Worm (Caenorhabditis elegans) whole organism, L4 larva: ENCODE data around the gene fbxa-139.

ENCODE experiments used
- F37D6.2 ChIP-seq: sonication (generic microtip); optimal IDR thresholded peaks from 2 replicates; lab custom pipeline; 2016; ENCODE audit warnings: mild to moderate bottlenecking, missing genetic modification characterization, missing compliant biosample characterization
- F49E8.2 ChIP-seq: sonication (generic microtip); optimal IDR thresholded peaks from 2 replicates; lab custom pipeline; 2016; ENCODE audit warnings: missing compliant biosample characterization, mild to moderate bottlenecking, missing genetic modification characterization, borderline replicate concordance
- R02D3.7 ChIP-seq: fragments of 150-350 bp; sonication (generic microtip); optimal IDR thresholded peaks from 3 replicates; lab custom pipeline; 2014; ENCODE audit warnings: missing biosample characterization, missing genetic modification characterization
- T20F7.1 ChIP-seq: fragments of 200-800 bp; sonication (Bioruptor generic); optimal IDR thresholded peaks from 2 replicates; lab custom pipeline; 2018; ENCODE audit warnings: mild to moderate bottlenecking, missing genetic modification characterization, missing compliant biosample characterization
- T26A8.4 ChIP-seq: fragments of 200-800 bp; sonication (Bioruptor generic); IDR thresholded peaks from 2 replicates; pipeline ENCODE4 v1.3.6; 2022; ENCODE audit warnings: missing genetic modification characterization, missing compliant biosample characterization
- ZK337.2 ChIP-seq: fragments of 200-800 bp; sonication (Bioruptor generic); IDR thresholded peaks from 2 replicates; pipeline ENCODE4 v1.3.6; 2022; ENCODE audit warnings: missing genetic modification reagents, missing genetic modification characterization, missing compliant biosample characterization
- ZK546.5 ChIP-seq, 2 experiments: sonication (generic microtip); optimal IDR thresholded peaks; 2 replicates each; lab custom pipeline; 2017; ENCODE audit warnings: missing biosample characterization in 2 of 2, missing genetic modification characterization in 2 of 2
- ama-1 ChIP-seq: fragments of 150-350 bp; optimal IDR thresholded peaks from 2 replicates; lab custom pipeline; 2014; ENCODE audit warnings: inconsistent platforms, mixed read lengths
- ceh-62 ChIP-seq: sonication (generic microtip); optimal IDR thresholded peaks from 2 replicates; lab custom pipeline; 2017; ENCODE audit warnings: missing biosample characterization, missing genetic modification characterization
- cey-2 ChIP-seq: sonication (generic microtip); optimal IDR thresholded peaks from 3 replicates; lab custom pipeline; 2017; ENCODE audit warnings: missing genetic modification characterization, mild to moderate bottlenecking, missing compliant biosample characterization, antibody characterized with exemption, borderline replicate concordance; ENCODE audit not compliant: insufficient read depth
- ctbp-1 ChIP-seq: fragments of 200-800 bp; sonication (Bioruptor generic); IDR thresholded peaks from 2 replicates; pipeline ENCODE4 v1.3.6; 2022; ENCODE audit warnings: missing genetic modification reagents, missing genetic modification characterization, missing compliant biosample characterization
- daf-12 ChIP-seq: fragments of 150-350 bp; optimal IDR thresholded peaks from 2 replicates; lab custom pipeline; 2014; ENCODE audit warnings: missing biosample characterization, missing genetic modification reagents, missing genetic modification characterization
- daf-19 ChIP-seq: fragments of 200-800 bp; sonication (Bioruptor generic); conservative IDR thresholded peaks from 2 replicates; pipeline ENCODE4 v1.3.6; 2022; ENCODE audit warnings: missing genetic modification characterization, missing compliant biosample characterization
- daf-8 ChIP-seq: fragments of 200-800 bp; sonication (Bioruptor generic); IDR thresholded peaks from 2 replicates; pipeline ENCODE4 v1.3.6; 2022; ENCODE audit warnings: missing genetic modification characterization, missing compliant biosample characterization
- dmd-6 ChIP-seq: fragments of 200-800 bp; sonication (Bioruptor generic); IDR thresholded peaks from 2 replicates; pipeline ENCODE4 v1.3.6; 2022; ENCODE audit warnings: missing genetic modification reagents, missing genetic modification characterization, missing compliant biosample characterization
- dmd-8 ChIP-seq: fragments of 200-800 bp; sonication (Bioruptor generic); IDR thresholded peaks from 2 replicates; pipeline ENCODE4 v1.3.6; 2022; ENCODE audit warnings: missing genetic modification characterization, missing compliant biosample characterization
- dpl-1 ChIP-seq: fragments of 150-350 bp; optimal IDR thresholded peaks from 2 replicates; lab custom pipeline; 2014; ENCODE audit warnings: missing biosample characterization, missing genetic modification reagents, missing genetic modification characterization
- egl-27 ChIP-seq: sonication (generic microtip); optimal IDR thresholded peaks from 3 replicates; lab custom pipeline; 2017; ENCODE audit warnings: missing biosample characterization, missing genetic modification reagents, missing genetic modification characterization
- egl-43 ChIP-seq: fragments of 200-800 bp; sonication (Bioruptor generic); IDR thresholded peaks from 2 replicates; pipeline ENCODE4 v1.3.6; 2022; ENCODE audit warnings: missing genetic modification reagents, missing genetic modification characterization, missing compliant biosample characterization
- hlh-11 ChIP-seq: fragments of 200-800 bp; sonication (Bioruptor generic); optimal IDR thresholded peaks from 2 replicates; lab custom pipeline; 2018; ENCODE audit warnings: mild to moderate bottlenecking, missing genetic modification characterization, missing compliant biosample characterization
- hlh-30 ChIP-seq: sonication (generic microtip); optimal IDR thresholded peaks from 2 replicates; lab custom pipeline; 2017; ENCODE audit warnings: antibody characterized with exemption, mild to moderate bottlenecking, missing genetic modification characterization, missing compliant biosample characterization; ENCODE audit not compliant: insufficient read depth
- hmg-1.1 ChIP-seq: fragments of 200-800 bp; sonication (Bioruptor generic); IDR thresholded peaks from 2 replicates; pipeline ENCODE4 v1.3.6; 2022; ENCODE audit warnings: missing genetic modification reagents, missing genetic modification characterization, missing compliant biosample characterization
- lin-38 ChIP-seq: fragments of 200-800 bp; sonication (Bioruptor generic); IDR thresholded peaks from 2 replicates; pipeline ENCODE4 v1.3.6; 2022; ENCODE audit warnings: missing genetic modification reagents, missing genetic modification characterization, missing compliant biosample characterization
- lir-3 ChIP-seq: sonication (generic microtip); optimal IDR thresholded peaks from 2 replicates; lab custom pipeline; 2016; ENCODE audit warnings: mild to moderate bottlenecking, missing genetic modification characterization, missing compliant biosample characterization
- mxl-2 ChIP-seq: fragments of 200-800 bp; sonication (Bioruptor generic); conservative IDR thresholded peaks from 2 replicates; pipeline ENCODE4 v1.3.6; 2022; ENCODE audit warnings: missing genetic modification reagents, missing genetic modification characterization, missing compliant biosample characterization
- mxl-3 ChIP-seq: fragments of 200-800 bp; sonication (Bioruptor generic); optimal IDR thresholded peaks from 2 replicates; lab custom pipeline; 2018; ENCODE audit warnings: mild to moderate bottlenecking, missing genetic modification characterization, missing compliant biosample characterization
- nhr-102 ChIP-seq: sonication (generic microtip); optimal IDR thresholded peaks from 2 replicates; lab custom pipeline; 2016; ENCODE audit warnings: mild to moderate bottlenecking, missing genetic modification characterization, moderate library complexity, missing compliant biosample characterization
- nhr-11 ChIP-seq: fragments of 150-350 bp; optimal IDR thresholded peaks from 2 replicates; lab custom pipeline; 2014; ENCODE audit warnings: missing biosample characterization, missing genetic modification characterization
- nhr-28 ChIP-seq: fragments of 150-350 bp; optimal IDR thresholded peaks from 2 replicates; lab custom pipeline; 2014; ENCODE audit warnings: missing biosample characterization, missing genetic modification characterization
- nhr-6 ChIP-seq: fragments of 150-350 bp; optimal IDR thresholded peaks from 2 replicates; lab custom pipeline; 2014; ENCODE audit warnings: missing biosample characterization, missing genetic modification characterization
- nhr-76 ChIP-seq: fragments of 150-350 bp; optimal IDR thresholded peaks from 2 replicates; lab custom pipeline; 2014; ENCODE audit warnings: missing biosample characterization, missing genetic modification characterization
- php-3 ChIP-seq: fragments of 200-800 bp; sonication (Bioruptor generic); IDR thresholded peaks from 2 replicates; pipeline ENCODE4 v1.3.6; 2022; ENCODE audit warnings: missing genetic modification reagents, missing genetic modification characterization, missing compliant biosample characterization
- pqm-1 ChIP-seq: sonication (generic microtip); optimal IDR thresholded peaks from 2 replicates; lab custom pipeline; 2017; ENCODE audit warnings: missing biosample characterization, missing genetic modification characterization
- rbr-2 ChIP-seq: sonication (generic microtip); optimal IDR thresholded peaks from 2 replicates; lab custom pipeline; 2016; ENCODE audit warnings: missing genotype, missing genetic modification characterization, missing compliant biosample characterization
- set-16 ChIP-seq: fragments of 200-800 bp; sonication (Bioruptor generic); IDR thresholded peaks from 2 replicates; pipeline ENCODE4 v1.3.6; 2022; ENCODE audit warnings: missing genetic modification reagents, missing genetic modification characterization, missing compliant biosample characterization
- snpc-1.2 ChIP-seq: fragments of 200-800 bp; sonication (Bioruptor generic); IDR thresholded peaks from 2 replicates; pipeline ENCODE4 v1.3.6; 2022; ENCODE audit warnings: missing genetic modification reagents, missing genetic modification characterization, missing compliant biosample characterization
- snpc-4 ChIP-seq: fragments of 150-350 bp; optimal IDR thresholded peaks from 2 replicates; lab custom pipeline; 2014; ENCODE audit warnings: missing biosample characterization, missing genetic modification characterization
- spr-3 ChIP-seq: fragments of 200-800 bp; sonication (Bioruptor generic); optimal IDR thresholded peaks from 2 replicates; lab custom pipeline; 2018; ENCODE audit warnings: mild to moderate bottlenecking, missing genetic modification characterization, missing compliant biosample characterization
- unc-39 ChIP-seq: sonication (generic microtip); optimal IDR thresholded peaks from 2 replicates; lab custom pipeline; 2017; ENCODE audit warnings: missing biosample characterization, missing genetic modification characterization
- unc-62 ChIP-seq, 3 experiments: fragments of 150-350 bp in 1 of 3; sonication (generic microtip); optimal IDR thresholded peaks in 2 of 3; peaks in 1 of 3; 1 replicate in 1 of 3; 2 replicates in 2 of 3; lab custom pipeline; 2014 to 2017; ENCODE audit warnings: missing biosample characterization in 3 of 3, missing genetic modification characterization in 3 of 3, missing genetic modification reagents in 3 of 3, missing genotype in 1 of 3
- zag-1 ChIP-seq: fragments of 150-350 bp; optimal IDR thresholded peaks from 2 replicates; lab custom pipeline; 2014; ENCODE audit warnings: missing biosample characterization, missing genetic modification characterization
- zfp-3 ChIP-seq: fragments of 200-800 bp; sonication (Bioruptor generic); conservative IDR thresholded peaks from 2 replicates; pipeline ENCODE4 v1.3.6; 2022; ENCODE audit warnings: missing genetic modification reagents, missing genetic modification characterization, missing compliant biosample characterization

The fbxa-139 gene

ce11 chrV:15569702-15570430 is 24.6 kb downstream of the fbxa-139 start, which contains the start of gene lsm-5 (continued):
- TF ChIP-seq php-3 (GFP tag; lab: Robert Waterston, UW) = no peak
- no peak for TF ChIP-seq egl-43 (GFP tag; lab: Robert Waterston, UW)
- TF ChIP-seq dmd-8 (GFP tag; lab: Robert Waterston, UW) = no peak
- TF ChIP-seq lir-3 = no peak
- no peak for TF ChIP-seq ZK546.5 (tag; optimal IDR thresholded peaks at IDR 0.05; lab: Kevin White, UChicago)
- TF ChIP-seq set-16 (GFP tag; lab: Robert Waterston, UW) = no peak
- TF ChIP-seq daf-12 (tag; lab: Kevin White, UChicago) = no peak
- no peak for TF ChIP-seq ZK337.2 (GFP tag; lab: Robert Waterston, UW)
- no peak for TF ChIP-seq ctbp-1 (GFP tag; lab: Robert Waterston, UW)
- no peak for TF ChIP-seq F49E8.2 (tag; lab: Kevin White, UChicago)
- no peak for TF ChIP-seq snpc-4
- no peak for TF ChIP-seq mxl-2 (GFP tag; lab: Robert Waterston, UW)

DNA sequence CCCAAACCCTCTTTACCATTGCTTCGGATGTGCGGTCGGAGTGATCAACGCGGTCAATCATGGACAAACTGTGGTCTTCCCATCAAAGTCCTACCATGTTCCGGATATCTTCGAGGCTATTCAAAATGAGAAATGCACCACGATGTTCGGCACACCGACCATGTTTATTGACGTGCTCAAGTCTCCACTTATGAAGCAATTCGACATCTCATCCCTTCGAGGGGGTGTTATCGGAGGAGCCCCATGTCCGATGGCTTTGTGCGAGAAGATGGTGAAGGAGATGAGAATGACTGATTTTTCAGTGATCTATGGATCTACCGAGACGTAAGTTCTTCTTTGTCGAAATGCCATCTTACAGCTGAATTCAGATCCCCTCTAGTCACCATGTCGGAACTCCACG is 26.1 kb downstream of the fbxa-139 start:
- TF ChIP-seq snpc-1.2 (GFP tag; lab: Robert Waterston, UW) (no peak), mxl-3 (GFP tag; lab: Kevin White, UChicago) (no peak), daf-19 (GFP tag; lab: Robert Waterston, UW) (no peak), unc-39 (tag; lab: Kevin White, UChicago) (no peak), hmg-1.1 (GFP tag; lab: Robert Waterston, UW) (no peak), zag-1 (no peak), cey-2 (tag; lab: Kevin White, UChicago) (no peak), dpl-1 (GFP tag; lab: Kevin White, UChicago) (no peak)

ce11 chrV:15567344-15567804 is 27.1 kb downstream of the fbxa-139 start, which contains the start of gene acs-2:
TSS of gene acs-2 (plus strand) at chrV:15567394.
- TF ChIP-seq T26A8.4 (GFP tag; lab: Robert Waterston, UW) = no peak
- peak; percentile 52 for TF ChIP-seq ama-1 (lab: Kevin White, UChicago)
- TF ChIP-seq daf-8 (GFP tag; lab: Robert Waterston, UW) = no peak
- no peak for TF ChIP-seq pqm-1 (tag; lab: Kevin White, UChicago)
- peak in 1 of 2 experiments; percentile 32 for TF ChIP-seq unc-62 (GFP tag; optimal IDR thresholded peaks at IDR 0.05 in 1 of 2; lab: Kevin White, UChicago)
- no peak for TF ChIP-seq unc-62 (tag; optimal IDR thresholded peaks at IDR 0.05; lab: Kevin White, UChicago)

DNA sequence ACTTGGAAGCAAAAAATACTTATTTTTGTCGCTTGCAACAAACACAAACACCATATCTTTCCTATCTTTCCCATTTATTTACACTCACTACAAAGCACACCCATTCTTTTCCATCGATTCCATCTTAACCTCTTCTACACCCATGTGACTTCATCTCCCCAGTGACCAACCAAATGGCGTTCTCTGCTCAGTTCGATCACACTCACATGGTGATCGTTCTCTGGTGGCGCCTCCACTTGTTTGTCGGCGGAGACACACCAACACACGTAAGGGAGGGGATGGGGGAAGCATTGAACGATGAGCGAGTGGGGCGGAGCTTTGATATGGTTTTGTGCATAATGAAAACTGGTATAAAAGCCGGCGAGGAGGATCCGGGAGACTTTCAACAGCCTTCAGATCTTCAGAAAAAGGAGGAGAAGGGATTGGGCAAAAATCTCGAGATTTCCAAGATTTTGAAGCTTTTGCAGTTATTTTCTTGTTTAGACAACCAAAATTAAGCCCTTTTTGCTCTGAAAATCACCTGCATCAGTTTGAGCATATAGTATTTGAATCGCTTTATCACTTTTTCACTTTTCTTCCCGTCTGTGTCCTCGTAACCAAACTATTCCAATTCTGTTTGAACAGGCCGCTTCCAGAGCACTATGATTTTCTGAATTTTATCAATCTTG is 27.8 kb downstream of the fbxa-139 start:
- TF ChIP-seq lir-3 (no peak), T20F7.1 (GFP tag; lab: Kevin White, UChicago) (peak; percentile 70), dmd-6 (GFP tag; lab: Robert Waterston, UW) (peak; percentile 62), T26A8.4 (GFP tag; lab: Robert Waterston, UW) (0 out of 2 replicates have a peak, but pooled peaks have one; percentile 18), F37D6.2 (peak; percentile 34), hlh-30 (tag; lab: Kevin White, UChicago) (peak; percentile 97), lin-38 (GFP tag; lab: Robert Waterston, UW) (no peak), cey-2 (tag; lab: Kevin White, UChicago) (no peak), nhr-102 (tag; lab: Kevin White, UChicago) (peak; percentile 74), set-16 (GFP tag; lab: Robert Waterston, UW) (peak; percentile 47; the same call in 1 of the 2 replicates), hlh-11 (tag; lab: Kevin White, UChicago) (peak; percentile 93), ceh-62 (no peak), rbr-2 (peak; percentile 63), zfp-3 (no peak), nhr-6 (peak; percentile 67), egl-27 (tag; lab: Kevin White, UChicago) (no peak), spr-3 (no peak), nhr-28 (tag; lab: Kevin White, UChicago) (peak; percentile 98), daf-12 (tag; lab: Kevin White, UChicago) (no peak), snpc-1.2 (GFP tag; lab: Robert Waterston, UW) (no peak), nhr-76 (no peak), nhr-11 (tag; lab: Kevin White, UChicago) (peak; percentile 93), R02D3.7 (tag; lab: Kevin White, UChicago) (no peak)
